Fruit fly (Drosophila melanogaster) whole organism, prepupa: ENCODE measurements around the gene Cpr66D.

ENCODE experiments used
- CG1621 ChIP-seq: fragments of 200-800 bp; sonication (Bioruptor generic); optimal IDR thresholded peaks from 3 replicates; lab custom pipeline; 2018; ENCODE audit warnings: missing biosample characterization, mild to moderate bottlenecking, missing genetic modification characterization
- CG31627 ChIP-seq: fragments of 200-800 bp; sonication (Bioruptor generic); optimal IDR thresholded peaks from 3 replicates; lab custom pipeline; 2016; ENCODE audit warnings: missing biosample characterization, missing genetic modification characterization
- CG8119 ChIP-seq: fragments of 200-800 bp; sonication (Bioruptor generic); IDR thresholded peaks from 3 replicates; pipeline ENCODE4 v1.3.6; 2022; ENCODE audit warnings: missing biosample characterization, missing genetic modification characterization
- acj6 ChIP-seq: fragments of 200-800 bp; sonication (Bioruptor generic); optimal IDR thresholded peaks from 3 replicates; lab custom pipeline; 2016; ENCODE audit warnings: missing biosample characterization, missing genetic modification characterization
- dac ChIP-seq: fragments of 200-800 bp; sonication (Bioruptor generic); optimal IDR thresholded peaks from 2 replicates; lab custom pipeline; 2017; ENCODE audit warnings: missing biosample characterization, mild to moderate bottlenecking, missing genetic modification characterization
- lz ChIP-seq: fragments of 200-800 bp; sonication (Bioruptor generic); optimal IDR thresholded peaks from 3 replicates; lab custom pipeline; 2016; ENCODE audit warnings: missing biosample characterization, missing genetic modification characterization

- TF ChIP-seq CG31627 (GFP tag; lab: Kevin White, UChicago) (no peak), dac (GFP tag; lab: Kevin White, UChicago) (no peak), CG1621 (tag; lab: Kevin White, UChicago) (no peak), acj6 (GFP tag; lab: Kevin White, UChicago) (no peak), lz (GFP tag; lab: Kevin White, UChicago) (no peak), CG8119 (GFP tag; lab: Robert Waterston, UW) (no peak)
These were observed 43.5 kb downstream of the Cpr66D start for dm6 chr3L:8683773-8684172.
